Worm (Caenorhabditis elegans): ENCODE data around the gene F57F4.2.
A peak's percentile ranks its signal among the peaks of the same experiment; 100 is the strongest.

ce11 chrV:6427433-6427832 lies 37.9 kb upstream of the F57F4.2 start:
- TF ChIP-seq R02D3.7 (tag; optimal IDR thresholded peaks at IDR 0.05) = no peak
- TF ChIP-seq nhr-48 (tag; optimal IDR thresholded peaks at IDR 0.05) = no peak
- TF ChIP-seq fkh-10 (GFP tag; optimal IDR thresholded peaks at IDR 0.05) = no peak
- TF ChIP-seq nhr-11 (tag; optimal IDR thresholded peaks at IDR 0.05) = no peak
- no peak for TF ChIP-seq mdl-1 (tag; optimal IDR thresholded peaks at IDR 0.05)
- TF ChIP-seq lin-13 (GFP tag; optimal IDR thresholded peaks at IDR 0.05) = no peak
- peak; percentile 50; the same call in 1 of the 2 replicates for TF ChIP-seq zfp-3 (GFP tag; conservative IDR thresholded peaks at IDR 0.05)
- TF ChIP-seq fos-1 (tag; optimal IDR thresholded peaks at IDR 0.05) = no peak
- TF ChIP-seq ztf-11 (tag; optimal IDR thresholded peaks at IDR 0.05) = no peak

Measured in whole organism, L4 larva.